Fruit fly (Drosophila melanogaster): ENCODE data around the gene YL-1.

The YL-1 gene

dm6 chr2L:10970134-10970533 is at the start of gene YL-1, which contains the start of gene Tmem214 (continued):
- TF ChIP-seq CG2116 (GFP tag; optimal IDR thresholded peaks at IDR 0.05) (peak; percentile 45), pzg (GFP tag; optimal IDR thresholded peaks at IDR 0.05) (peak; percentile 77), NC2β (GFP tag; optimal IDR thresholded peaks at IDR 0.05) (peak; percentile 1), Lhr (GFP tag; optimal IDR thresholded peaks at IDR 0.05) (peak; percentile 43), gce (GFP tag; IDR thresholded peaks at IDR 0.05) (no peak), CG2712 (tag; optimal IDR thresholded peaks at IDR 0.05) (peak; percentile 44), CG32767 (GFP tag; IDR thresholded peaks at IDR 0.05) (no peak), Nf-YA (GFP tag; IDR thresholded peaks at IDR 0.05) (no peak), Neu2 (GFP tag; optimal IDR thresholded peaks at IDR 0.05; ENCODE audit: borderline replicate concordance) (no peak), PHDP (tag; optimal IDR thresholded peaks at IDR 0.05) (peak; percentile 4), CG9797 (GFP tag; optimal IDR thresholded peaks at IDR 0.05) (peak; percentile 90), BEAF-32 (GFP tag; optimal IDR thresholded peaks at IDR 0.05) (peak; percentile 79), gfzf (GFP tag; optimal IDR thresholded peaks at IDR 0.05) (peak; percentile 81), mam (GFP tag; optimal IDR thresholded peaks at IDR 0.05) (no peak), caup (GFP tag; optimal IDR thresholded peaks at IDR 0.05; ENCODE audit: severe bottlenecking) (no peak), CoRest (tag; optimal IDR thresholded peaks at IDR 0.05) (peak; percentile 28), CG17829 (tag; optimal IDR thresholded peaks at IDR 0.05) (peak; percentile 45), Bdp1 (GFP tag; optimal IDR thresholded peaks at IDR 0.05) (no peak), CG6791 (GFP tag; IDR thresholded peaks at IDR 0.05; ENCODE audit: partially characterized antibody) (peak; percentile 37; the same call in 1 of the 3 replicates), CG13287 (GFP tag; IDR thresholded peaks at IDR 0.05; ENCODE audit: partially characterized antibody) (peak; percentile 73), Dref (GFP tag; IDR thresholded peaks at IDR 0.05) (no peak; the same call in 1 of the 2 replicates), Jarid2 (GFP tag; optimal IDR thresholded peaks at IDR 0.05) (no peak), Dll (GFP tag; IDR thresholded peaks at IDR 0.05; ENCODE audit: partially characterized antibody) (peak; percentile 62; the same call in 1 of the 4 replicates), amos (GFP tag; IDR thresholded peaks at IDR 0.05; ENCODE audit: partially characterized antibody) (peak; percentile 51), CG9727 (GFP tag; optimal IDR thresholded peaks at IDR 0.05) (peak; percentile 7), Max (GFP tag; optimal IDR thresholded peaks at IDR 0.05) (peak; percentile 38), CG12391 (tag; optimal IDR thresholded peaks at IDR 0.05) (peak; percentile 27), Doc2 (GFP tag; IDR thresholded peaks at IDR 0.05) (no peak), ERR (GFP tag; optimal IDR thresholded peaks at IDR 0.05) (no peak), CG30020 (tag; optimal IDR thresholded peaks at IDR 0.05) (peak; percentile 53), knrl (GFP tag; IDR thresholded peaks at IDR 0.05; ENCODE audit: partially characterized antibody) (peak; percentile 68), Ets97D (GFP tag; optimal IDR thresholded peaks at IDR 0.05) (peak; percentile 41), CG15514 (GFP tag; optimal IDR thresholded peaks at IDR 0.05) (peak; percentile 28), CG2678 (tag; optimal IDR thresholded peaks at IDR 0.05) (no peak), ssp (GFP tag; IDR thresholded peaks at IDR 0.05) (no peak), NK7.1 (GFP tag; optimal IDR thresholded peaks at IDR 0.05) (no peak), Nf-YC (tag; optimal IDR thresholded peaks at IDR 0.05) (peak; percentile 44), lilli (GFP tag; optimal IDR thresholded peaks at IDR 0.05) (peak; percentile 5), row (GFP tag; IDR thresholded peaks at IDR 0.05) (peak; percentile 44; the same call in 2 of the 3 replicates), Xrp1 (GFP tag; IDR thresholded peaks at IDR 0.05) (no peak), Elba2 (GFP tag; optimal IDR thresholded peaks at IDR 0.05) (peak; percentile 64), Myb (GFP tag; optimal IDR thresholded peaks at IDR 0.05) (peak; percentile 23), CG1792 (GFP tag; optimal IDR thresholded peaks at IDR 0.05) (no peak), Dp (GFP tag; optimal IDR thresholded peaks at IDR 0.05) (peak; percentile 49), CG17186 (GFP tag; optimal IDR thresholded peaks at IDR 0.05) (no peak), unpg (GFP tag; optimal IDR thresholded peaks at IDR 0.05) (no peak), twi (tag; optimal IDR thresholded peaks at IDR 0.05) (peak; percentile 3), CG18262 (tag; optimal IDR thresholded peaks at IDR 0.05) (peak; percentile 3), CG4617 (GFP tag; optimal IDR thresholded peaks at IDR 0.05; ENCODE audit: borderline replicate concordance) (peak; percentile 95)
